Fruit fly (Drosophila melanogaster) S2 (cell line): ENCODE data around the gene ase.

ENCODE experiments used
- CG8478 ChIP-seq: fragments of >200 bp; optimal IDR thresholded peaks from 2 replicates; lab custom pipeline; 2018
- CTCF ChIP-seq, 2 experiments: fragments of >200 bp; optimal IDR thresholded peaks; 2 replicates each; lab custom pipeline; 2018

ase gene

DNA sequence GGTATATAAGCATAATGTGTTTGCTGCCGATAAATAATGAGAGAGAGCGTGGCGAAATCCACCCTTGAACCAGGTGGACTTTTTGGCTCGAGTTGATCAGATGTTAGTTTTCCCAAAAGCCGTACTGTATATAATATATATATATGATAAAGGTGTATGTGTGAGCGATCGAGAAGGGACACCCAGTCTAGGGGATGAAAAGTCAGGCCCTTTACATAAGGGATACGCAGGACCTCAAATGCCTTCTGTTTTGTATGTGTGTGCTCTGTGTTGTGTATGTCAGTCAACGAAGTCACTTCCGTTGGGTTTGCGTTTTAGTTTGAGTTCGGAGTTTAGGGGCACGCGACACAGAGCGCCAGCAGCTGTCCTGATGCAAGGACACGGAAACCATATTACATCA is at the start of gene ase:
Gene ase, plus strand, starts transcription at position 301 of the 400 bp plus-strand sequence.
- TF ChIP-seq CTCF (optimal IDR thresholded peaks at IDR 0.05; lab: Kevin White, UChicago) (no peak), CG8478 (lab: Kevin White, UChicago) (no peak)

dm6 chrX:414352-414751 is 46.2 kb upstream of the ase start:
- TF ChIP-seq CTCF (optimal IDR thresholded peaks at IDR 0.05; lab: Kevin White, UChicago) (no peak), CG8478 (lab: Kevin White, UChicago) (no peak)

DNA sequence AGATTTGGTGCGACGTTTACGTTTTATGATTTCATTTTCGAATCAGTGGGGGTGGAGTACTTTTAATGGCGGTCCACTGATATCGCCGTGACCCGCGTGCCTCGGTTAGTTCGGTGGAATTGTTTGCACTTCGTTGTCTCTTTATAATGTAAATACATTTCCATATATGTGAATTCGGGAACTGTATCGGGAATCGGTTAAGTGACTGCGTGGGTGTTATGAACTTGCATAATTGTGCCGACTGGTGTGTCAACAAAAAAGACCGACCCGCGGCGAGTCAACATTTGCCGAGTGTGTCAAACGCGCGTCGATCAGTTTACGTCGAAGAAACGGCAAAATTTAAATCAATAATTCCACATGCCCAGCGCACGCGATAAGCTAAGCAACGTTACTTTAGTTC is 37.2 kb upstream of the ase start:
- TF ChIP-seq CTCF (optimal IDR thresholded peaks at IDR 0.05; lab: Kevin White, UChicago), result no peak
- no peak for TF ChIP-seq CG8478 (lab: Kevin White, UChicago)

- no peak for TF ChIP-seq CTCF (optimal IDR thresholded peaks at IDR 0.05; lab: Kevin White, UChicago)
Observed at dm6 chrX:425524-425923, 35.0 kb upstream of the ase start.

DNA sequence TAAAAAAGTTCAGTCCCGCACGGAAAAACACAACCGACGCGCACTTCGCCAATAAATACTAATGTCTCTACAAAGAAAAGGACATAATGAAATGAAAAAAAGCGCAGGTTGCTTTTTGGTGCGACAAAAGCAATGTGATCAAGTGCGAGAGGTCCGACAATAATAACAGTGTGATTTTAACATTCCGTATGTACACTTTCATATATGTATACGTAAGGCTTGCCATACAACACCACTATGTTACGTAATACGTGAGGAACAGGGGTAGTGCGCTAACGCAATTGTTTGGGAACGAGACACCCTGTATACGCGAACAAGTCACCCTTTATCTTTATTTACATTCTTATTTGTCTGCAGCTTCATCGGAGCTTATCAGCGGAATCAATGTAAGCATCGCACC is 32.4 kb upstream of the ase start:
- TF ChIP-seq CTCF (optimal IDR thresholded peaks at IDR 0.05; lab: Kevin White, UChicago) (no peak), CG8478 (lab: Kevin White, UChicago) (no peak)

- no peak for TF ChIP-seq CG8478 (lab: Kevin White, UChicago)
- no peak for TF ChIP-seq CTCF (optimal IDR thresholded peaks at IDR 0.05; lab: Kevin White, UChicago)
Observed at dm6 chrX:437404-437803, 23.1 kb upstream of the ase start, which contains the start of gene Pgcl. TSS of gene Pgcl (minus strand) at chrX:437448.

- TF ChIP-seq CTCF (optimal IDR thresholded peaks at IDR 0.05; lab: Kevin White, UChicago), result no peak
- TF ChIP-seq CG8478 (lab: Kevin White, UChicago), result no peak
Observed at dm6 chrX:441295-441694, 19.3 kb upstream of the ase start.

- TF ChIP-seq CG8478 (lab: Kevin White, UChicago), result no peak
- TF ChIP-seq CTCF (optimal IDR thresholded peaks at IDR 0.05; lab: Kevin White, UChicago), result no peak
Observed at dm6 chrX:443981-444550, 16.5 kb upstream of the ase start.

- no peak for TF ChIP-seq CTCF (optimal IDR thresholded peaks at IDR 0.05; lab: Kevin White, UChicago)
- no peak for TF ChIP-seq CG8478 (lab: Kevin White, UChicago)
Observed at dm6 chrX:446002-446401, 14.5 kb upstream of the ase start.

- TF ChIP-seq CTCF (optimal IDR thresholded peaks at IDR 0.05; lab: Kevin White, UChicago) (no peak), CG8478 (lab: Kevin White, UChicago) (no peak)
Observed at dm6 chrX:448270-448669, 12.3 kb upstream of the ase start.

dm6 chrX:448978-449377 is 11.6 kb upstream of the ase start:
- TF ChIP-seq CTCF (optimal IDR thresholded peaks at IDR 0.05; lab: Kevin White, UChicago) (no peak), CG8478 (lab: Kevin White, UChicago) (no peak)

DNA sequence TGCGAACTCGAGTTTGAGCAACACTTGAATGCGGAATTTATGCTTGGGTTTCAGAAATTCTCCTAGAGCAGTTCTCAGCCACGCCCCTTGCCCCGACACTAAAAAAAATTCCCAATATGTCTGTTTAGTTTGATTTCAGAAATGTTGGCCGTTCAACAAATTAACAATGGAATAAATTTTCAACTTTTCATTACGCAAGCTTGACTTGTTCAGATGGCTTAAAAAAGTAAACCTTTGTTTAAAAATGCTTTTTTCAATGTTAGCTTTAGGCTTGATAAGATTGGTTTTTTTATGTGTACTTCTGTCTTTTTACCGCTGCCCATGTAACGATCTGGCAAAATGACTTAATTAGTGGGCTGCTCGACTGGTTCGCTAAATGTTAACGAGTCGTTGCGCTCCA is 7.8 kb upstream of the ase start:
- TF ChIP-seq CG8478 (lab: Kevin White, UChicago), result no peak
- no peak for TF ChIP-seq CTCF (optimal IDR thresholded peaks at IDR 0.05; lab: Kevin White, UChicago)

- no peak for TF ChIP-seq CG8478 (lab: Kevin White, UChicago)
- no peak for TF ChIP-seq CTCF (optimal IDR thresholded peaks at IDR 0.05; lab: Kevin White, UChicago)
Observed at dm6 chrX:456959-457358, 3.6 kb upstream of the ase start.

DNA sequence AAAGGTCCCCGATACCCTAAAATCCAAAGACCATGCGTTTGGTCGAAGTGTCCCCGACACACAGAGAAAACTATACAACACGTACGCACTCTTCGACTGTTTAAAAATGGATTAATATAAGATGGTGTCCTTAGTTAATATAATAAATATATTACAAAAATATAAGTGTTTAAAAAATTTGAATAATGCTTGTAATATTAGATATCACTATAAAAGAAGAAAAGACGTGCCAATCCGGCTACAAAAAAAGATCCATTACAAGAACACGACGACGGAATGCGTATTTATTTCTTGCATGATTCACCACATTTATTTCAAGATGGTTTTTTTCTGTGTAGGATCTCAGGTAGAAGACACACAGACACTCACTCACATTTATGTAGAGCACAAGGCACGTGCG is 2.7 kb upstream of the ase start:
- TF ChIP-seq CTCF (optimal IDR thresholded peaks at IDR 0.05; lab: Kevin White, UChicago), result no peak
- no peak for TF ChIP-seq CG8478 (lab: Kevin White, UChicago)

dm6 chrX:463934-464333 is 3.4 kb downstream of the ase start:
- TF ChIP-seq CTCF (optimal IDR thresholded peaks at IDR 0.05; lab: Kevin White, UChicago), result no peak
- no peak for TF ChIP-seq CG8478 (lab: Kevin White, UChicago)

DNA sequence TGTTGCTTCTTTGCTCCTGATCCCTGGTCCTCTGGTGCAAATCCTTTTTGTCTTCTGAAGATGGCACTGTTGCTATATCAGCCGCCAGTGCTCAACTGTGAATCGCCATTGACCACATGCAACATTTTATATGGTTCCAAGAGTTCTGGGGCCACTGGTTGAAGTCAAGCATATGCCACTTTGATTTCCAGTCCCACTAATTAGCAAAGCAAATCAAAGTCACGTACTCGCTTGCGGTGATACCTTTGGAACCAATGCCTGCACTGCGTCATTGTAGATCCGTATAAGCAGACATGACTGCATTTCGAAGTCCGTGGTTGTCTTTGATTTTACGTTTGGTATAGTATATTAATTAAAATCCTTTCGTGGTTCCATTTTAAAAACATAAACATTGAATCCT is 8.7 kb downstream of the ase start, which contains the start of gene Cyp4g1:
Gene Cyp4g1, minus strand, starts transcription at position 101 of the 400 bp plus-strand sequence.
- TF ChIP-seq CTCF (optimal IDR thresholded peaks at IDR 0.05; lab: Kevin White, UChicago), result no peak
